Worm (Caenorhabditis elegans): ENCODE results near the gene R07G3.8.

Gene R07G3.8

DNA sequence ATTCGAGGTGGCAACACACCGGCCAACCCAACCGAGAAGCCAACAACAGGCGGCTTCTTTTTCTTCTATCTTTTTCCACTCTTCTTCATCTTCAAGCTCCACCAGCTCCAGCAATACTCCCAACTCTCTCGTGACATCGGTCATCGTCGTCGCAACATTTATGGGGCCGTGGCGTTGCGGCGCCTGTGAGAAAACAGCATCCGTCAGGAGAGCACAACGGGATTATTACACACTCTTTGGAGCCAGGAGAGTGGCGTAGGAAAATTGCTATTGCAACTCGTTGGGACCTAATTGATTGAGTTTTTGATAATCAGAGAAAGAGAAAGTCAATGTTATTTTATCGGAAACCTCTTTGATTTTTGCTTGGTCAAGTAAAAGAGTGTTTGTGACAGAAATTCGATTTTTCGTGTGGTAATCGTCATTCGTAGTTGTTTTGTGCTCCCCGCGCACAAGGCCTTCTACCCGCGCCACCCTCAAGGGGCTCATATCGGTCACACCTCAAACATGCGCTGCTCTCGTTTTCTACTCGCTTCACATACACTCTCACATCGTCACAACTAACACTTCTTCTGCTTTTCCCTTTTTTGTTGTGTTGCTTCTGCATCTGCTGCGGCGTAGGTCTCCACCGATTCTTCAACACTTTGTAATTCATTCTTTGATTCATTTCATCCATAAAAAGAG, 20.0 kb upstream of the R07G3.8 start:
- no peak for TF ChIP-seq fos-1 (tag; optimal IDR thresholded peaks at IDR 0.05)
- no peak for TF ChIP-seq ceh-82 (tag; optimal IDR thresholded peaks at IDR 0.05)
- peak; percentile 47 for TF ChIP-seq nfya-1 (tag; optimal IDR thresholded peaks at IDR 0.05; ENCODE audit: insufficient read depth)
- no peak for TF ChIP-seq eor-1 (tag; optimal IDR thresholded peaks at IDR 0.05)
- TF ChIP-seq snpc-4 (tag; optimal IDR thresholded peaks at IDR 0.05) = no peak
- no peak for TF ChIP-seq pha-4 (tag; optimal IDR thresholded peaks at IDR 0.05)
- TF ChIP-seq nhr-11 (tag; optimal IDR thresholded peaks at IDR 0.05) = peak; percentile 4
- peak; percentile 21 for TF ChIP-seq egl-5 (tag; optimal IDR thresholded peaks at IDR 0.05)
- TF ChIP-seq sea-2 (GFP tag; optimal IDR thresholded peaks at IDR 0.05) = no peak
- TF ChIP-seq tbx-2 (tag; optimal IDR thresholded peaks at IDR 0.05) = no peak
- no peak for TF ChIP-seq fkh-10 (GFP tag; optimal IDR thresholded peaks at IDR 0.05)
- no peak for TF ChIP-seq daf-12 (tag; optimal IDR thresholded peaks at IDR 0.05)
- TF ChIP-seq aly-2 (tag; optimal IDR thresholded peaks at IDR 0.05) = no peak
- no peak for TF ChIP-seq nhr-67 (tag; optimal IDR thresholded peaks at IDR 0.05)
- no peak for TF ChIP-seq elt-1 (tag; optimal IDR thresholded peaks at IDR 0.05)
- no peak for TF ChIP-seq lin-15B (tag; optimal IDR thresholded peaks at IDR 0.05)
- TF ChIP-seq jun-1 (tag; optimal IDR thresholded peaks at IDR 0.05) = no peak
- TF ChIP-seq nhr-12 (tag; optimal IDR thresholded peaks at IDR 0.05) = no peak
- no peak for TF ChIP-seq lsy-12 (tag; optimal IDR thresholded peaks at IDR 0.05)
- TF ChIP-seq nhr-25 (tag; optimal IDR thresholded peaks at IDR 0.05) = no peak
- TF ChIP-seq ztf-11 (tag; optimal IDR thresholded peaks at IDR 0.05) = no peak
- no peak for TF ChIP-seq mdl-1 (tag; optimal IDR thresholded peaks at IDR 0.05)
- no peak for TF ChIP-seq nhr-43 (tag; optimal IDR thresholded peaks at IDR 0.05; ENCODE audit: poor library complexity, severe bottlenecking)
- peak; percentile 69 for TF ChIP-seq lin-39 (tag; optimal IDR thresholded peaks at IDR 0.05)
- TF ChIP-seq elt-3 (tag; optimal IDR thresholded peaks at IDR 0.05) = no peak
- TF ChIP-seq unc-62 (GFP tag; optimal IDR thresholded peaks at IDR 0.05) = no peak
- no peak for TF ChIP-seq ceh-16 (tag; optimal IDR thresholded peaks at IDR 0.05)
- no peak for TF ChIP-seq mml-1 (tag; optimal IDR thresholded peaks at IDR 0.05)
- TF ChIP-seq ceh-9 (tag; optimal IDR thresholded peaks at IDR 0.05) = no peak
- no peak for TF ChIP-seq zag-1 (tag; optimal IDR thresholded peaks at IDR 0.05)
- no peak for TF ChIP-seq ama-1 (optimal IDR thresholded peaks at IDR 0.05)
- no peak for TF ChIP-seq nhr-77 (tag; optimal IDR thresholded peaks at IDR 0.05)
- TF ChIP-seq hmg-11 (tag; optimal IDR thresholded peaks at IDR 0.05) = no peak

DNA sequence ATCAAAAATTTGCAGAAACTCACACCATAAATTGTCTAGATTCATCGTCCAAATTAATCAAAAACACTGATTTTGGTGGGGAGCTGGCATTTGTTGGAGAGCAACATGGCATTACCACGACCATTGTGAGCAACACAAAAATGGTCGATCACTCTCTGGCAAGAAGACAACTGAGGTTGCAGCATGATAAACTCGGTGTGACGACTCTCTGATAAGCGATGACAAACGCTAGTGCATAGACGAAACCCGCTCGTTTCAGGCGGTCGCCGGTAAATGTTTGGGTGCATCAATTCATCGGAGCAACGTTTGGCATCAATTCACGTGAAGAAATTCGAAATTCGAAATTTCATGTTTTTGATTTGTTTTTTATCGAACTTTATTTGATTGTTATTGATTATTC, 18.7 kb upstream of the R07G3.8 start:
- TF ChIP-seq elt-3 (tag; optimal IDR thresholded peaks at IDR 0.05) = no peak
- TF ChIP-seq unc-39 (tag; optimal IDR thresholded peaks at IDR 0.05) = no peak
- TF ChIP-seq elt-2 (tag; optimal IDR thresholded peaks at IDR 0.05) = peak; percentile 75
- no peak for TF ChIP-seq mdl-1 (tag; optimal IDR thresholded peaks at IDR 0.05)
- no peak for TF ChIP-seq fkh-2 (tag; optimal IDR thresholded peaks at IDR 0.05)
- TF ChIP-seq egl-5 (tag; optimal IDR thresholded peaks at IDR 0.05) = no peak
- TF ChIP-seq ceh-9 (tag; optimal IDR thresholded peaks at IDR 0.05) = no peak
- no peak for TF ChIP-seq skn-1 (tag; optimal IDR thresholded peaks at IDR 0.05)
- no peak for TF ChIP-seq nhr-77 (tag; optimal IDR thresholded peaks at IDR 0.05)
- peak; percentile 3 for TF ChIP-seq pqm-1 (tag; optimal IDR thresholded peaks at IDR 0.05)

DNA sequence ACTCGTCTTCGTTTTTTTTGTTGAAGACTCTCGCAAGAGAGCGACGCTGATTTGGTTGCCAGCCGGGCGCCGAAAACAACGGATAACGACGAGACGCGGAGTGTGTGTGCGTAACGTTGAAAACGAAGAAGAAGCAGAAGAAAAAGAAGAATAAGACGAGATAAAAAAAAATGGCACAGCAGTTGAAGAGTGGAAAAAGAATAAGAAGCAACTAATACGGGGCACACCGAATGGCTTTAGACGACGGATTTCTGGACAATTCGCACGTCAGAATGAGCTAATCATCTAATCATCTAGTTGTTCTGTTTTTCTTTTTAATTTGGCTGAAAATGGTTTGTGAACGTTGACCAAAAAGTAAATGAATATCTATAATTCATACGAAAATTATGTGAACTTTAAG, 16.6 kb upstream of the R07G3.8 start:
- TF ChIP-seq nfya-1 (tag; optimal IDR thresholded peaks at IDR 0.05; ENCODE audit: insufficient read depth) (peak; percentile 6), pqm-1 (tag; optimal IDR thresholded peaks at IDR 0.05) (no peak)

ce11 chrII:7635296-7635695, 15.0 kb upstream of the R07G3.8 start:
- TF ChIP-seq pha-4 (tag; optimal IDR thresholded peaks at IDR 0.05) (peak; percentile 22), nhr-43 (tag; optimal IDR thresholded peaks at IDR 0.05; ENCODE audit: poor library complexity, severe bottlenecking) (no peak), elt-2 (tag; optimal IDR thresholded peaks at IDR 0.05) (no peak), ztf-11 (tag; optimal IDR thresholded peaks at IDR 0.05) (no peak), mml-1 (tag; optimal IDR thresholded peaks at IDR 0.05) (no peak)
